Fruit fly (Drosophila melanogaster) whole organism, adult: ENCODE results near the gene CG14903.

ENCODE experiments used
- CG1620 ChIP-seq: fragments of 200-800 bp; sonication (Bioruptor generic); optimal IDR thresholded peaks from 2 replicates; lab custom pipeline; 2016; ENCODE audit warnings: missing biosample characterization, missing genetic modification characterization
- CG33017 ChIP-seq: fragments of 200-800 bp; sonication (Bioruptor generic); optimal IDR thresholded peaks from 2 replicates; lab custom pipeline; 2018; ENCODE audit warnings: missing biosample characterization, mild to moderate bottlenecking, missing genetic modification characterization, moderate library complexity
- CG5204 ChIP-seq: fragments of 200-800 bp; sonication (Bioruptor generic); optimal IDR thresholded peaks from 2 replicates; lab custom pipeline; 2016; ENCODE audit warnings: missing biosample characterization, missing genetic modification characterization
- Clk ChIP-seq: fragments of 200-800 bp; sonication (Bioruptor generic); optimal IDR thresholded peaks from 2 replicates; lab custom pipeline; 2017; ENCODE audit warnings: missing biosample characterization, missing genetic modification characterization
- Crg-1 ChIP-seq: fragments of 200-800 bp; sonication (Bioruptor generic); optimal IDR thresholded peaks from 2 replicates; lab custom pipeline; 2016; ENCODE audit warnings: missing biosample characterization, missing genetic modification characterization
- Hr96 ChIP-seq: fragments of 200-800 bp; sonication (Bioruptor generic); optimal IDR thresholded peaks from 2 replicates; lab custom pipeline; 2016; ENCODE audit warnings: missing biosample characterization, missing genetic modification characterization
- bab1 ChIP-seq: fragments of 200-800 bp; sonication (Bioruptor generic); optimal IDR thresholded peaks from 3 replicates; lab custom pipeline; 2019; ENCODE audit warnings: missing biosample characterization, mild to moderate bottlenecking, missing genetic modification characterization, moderate library complexity
- kay ChIP-seq: fragments of 200-800 bp; sonication (Bioruptor generic); peaks from one replicate; lab custom pipeline; 2016; ENCODE audit warnings: missing biosample characterization, missing genetic modification characterization, borderline replicate concordance
- tj ChIP-seq: fragments of 200-800 bp; sonication (Bioruptor generic); optimal IDR thresholded peaks from 3 replicates; lab custom pipeline; 2017; ENCODE audit warnings: missing biosample characterization, mild to moderate bottlenecking, missing genetic modification characterization, moderate library complexity

DNA sequence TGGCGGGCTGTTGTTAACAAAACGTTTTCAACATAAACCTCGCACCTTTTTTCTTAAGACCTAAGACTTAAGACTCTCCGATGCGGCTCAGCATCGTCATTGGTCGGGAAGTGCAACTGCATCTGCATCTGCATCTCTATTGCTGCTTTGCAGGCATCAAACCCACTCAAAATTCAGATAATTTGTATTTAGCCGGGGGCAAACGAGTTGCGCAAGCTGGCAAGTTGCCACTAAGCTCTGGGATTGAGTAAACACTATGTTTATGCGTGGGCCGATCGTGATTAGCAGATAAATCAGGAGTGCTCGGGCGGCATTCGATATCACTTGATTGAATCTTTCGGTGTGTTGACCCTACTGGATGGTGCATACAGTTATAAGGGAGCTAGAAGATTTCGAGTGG lies 48.0 kb downstream of the CG14903 start:
- no peak for TF ChIP-seq CG33017
- no peak for TF ChIP-seq CG1620 (GFP tag; lab: Kevin White, UChicago)
- TF ChIP-seq Crg-1 = no peak
- no peak for TF ChIP-seq Clk (GFP tag; lab: Kevin White, UChicago)
- TF ChIP-seq CG5204 (GFP tag; lab: Kevin White, UChicago) = no peak
- TF ChIP-seq bab1 = no peak
- no peak for TF ChIP-seq kay (GFP tag; lab: Kevin White, UChicago)
- no peak for TF ChIP-seq tj (GFP tag; lab: Kevin White, UChicago)
- TF ChIP-seq Hr96 (GFP tag; lab: Kevin White, UChicago) = no peak
